Worm (Caenorhabditis elegans): ENCODE measurements around the gene T12G3.6.

Gene T12G3.6

ce11 chrIV:12068590-12068989 is 37.5 kb upstream of the T12G3.6 start, which contains the start of gene bath-37:
Gene bath-37, plus strand, starts transcription at chrIV:12068890.
- TF ChIP-seq ama-1 (optimal IDR thresholded peaks at IDR 0.05) (no peak), nhr-11 (tag; optimal IDR thresholded peaks at IDR 0.05) (no peak), blmp-1 (tag; optimal IDR thresholded peaks at IDR 0.05; ENCODE audit: insufficient read depth) (no peak), gmeb-1 (tag; optimal IDR thresholded peaks at IDR 0.05) (no peak), unc-55 (GFP tag; optimal IDR thresholded peaks at IDR 0.05) (peak; percentile 23), ztf-4 (tag; optimal IDR thresholded peaks at IDR 0.05) (no peak)

ce11 chrIV:12061229-12061628 is 30.2 kb upstream of the T12G3.6 start, which contains the start of gene K08E4.8:
Gene K08E4.8, minus strand, starts transcription at chrIV:12061329.
- TF ChIP-seq mbf-1 (tag; optimal IDR thresholded peaks at IDR 0.05): no peak
- TF ChIP-seq elt-1 (tag; optimal IDR thresholded peaks at IDR 0.05): no peak
- TF ChIP-seq egl-27 (tag; optimal IDR thresholded peaks at IDR 0.05): no peak
- no peak for TF ChIP-seq zag-1 (tag; optimal IDR thresholded peaks at IDR 0.05)
- TF ChIP-seq mdl-1 (tag; optimal IDR thresholded peaks at IDR 0.05): no peak

- TF ChIP-seq nhr-129 (tag; optimal IDR thresholded peaks at IDR 0.05): peak; percentile 30
- no peak for TF ChIP-seq alr-1 (tag; optimal IDR thresholded peaks at IDR 0.05)
These were observed 26.4 kb upstream of the T12G3.6 start, which contains the start of gene K08E4.3 for ce11 chrIV:12057508-12057907. Gene K08E4.3, plus strand, starts transcription at chrIV:12057742.

- TF ChIP-seq F13H6.1 (tag; optimal IDR thresholded peaks at IDR 0.05): no peak
These were observed 25.5 kb upstream of the T12G3.6 start, which contains the start of gene K08E4.2 for ce11 chrIV:12056603-12057002. Gene K08E4.2, minus strand, starts transcription at chrIV:12056656.

ce11 chrIV:12052461-12052860 is 21.4 kb upstream of the T12G3.6 start:
- TF ChIP-seq nhr-10 (tag; optimal IDR thresholded peaks at IDR 0.05) (no peak), zag-1 (tag; optimal IDR thresholded peaks at IDR 0.05) (no peak), sma-9 (GFP tag; optimal IDR thresholded peaks at IDR 0.05) (no peak), sma-9 (tag; optimal IDR thresholded peaks at IDR 0.05) (no peak), ztf-11 (tag; optimal IDR thresholded peaks at IDR 0.05) (no peak), nhr-12 (tag; optimal IDR thresholded peaks at IDR 0.05) (no peak), ztf-1 (GFP tag; conservative IDR thresholded peaks at IDR 0.05) (no peak), ztf-4 (tag; optimal IDR thresholded peaks at IDR 0.05) (no peak), mab-5 (tag; optimal IDR thresholded peaks at IDR 0.05) (no peak), C34F6.9 (tag; optimal IDR thresholded peaks at IDR 0.05) (no peak), unc-39 (tag; optimal IDR thresholded peaks at IDR 0.05) (no peak), crh-2 (tag; optimal IDR thresholded peaks at IDR 0.05) (no peak), ZK546.5 (tag; optimal IDR thresholded peaks at IDR 0.05) (no peak), snpc-4 (tag; optimal IDR thresholded peaks at IDR 0.05) (no peak), skn-1 (tag; optimal IDR thresholded peaks at IDR 0.05) (no peak), nhr-77 (tag; optimal IDR thresholded peaks at IDR 0.05) (no peak), fos-1 (tag; optimal IDR thresholded peaks at IDR 0.05) (no peak), aly-2 (tag; optimal IDR thresholded peaks at IDR 0.05) (no peak), nhr-6 (tag; optimal IDR thresholded peaks at IDR 0.05) (no peak)

- TF ChIP-seq nhr-23 (tag; optimal IDR thresholded peaks at IDR 0.05) (no peak), lsy-2 (tag; optimal IDR thresholded peaks at IDR 0.05) (peak in 1 of 2 experiments; percentile 61), gmeb-1 (tag; optimal IDR thresholded peaks at IDR 0.05) (peak; percentile 17), nhr-237 (tag; optimal IDR thresholded peaks at IDR 0.05) (no peak), nhr-129 (tag; optimal IDR thresholded peaks at IDR 0.05) (peak; percentile 7), ZK546.5 (tag; optimal IDR thresholded peaks at IDR 0.05) (no peak)
These were observed 20.1 kb upstream of the T12G3.6 start, which contains the start of the genes bre-5 and spt-5 for ce11 chrIV:12051049-12051792. Gene bre-5, minus strand, starts transcription at chrIV:12051215. Gene spt-5, plus strand, starts transcription at chrIV:12051491.

Measured in whole organism, L2 larva.